Fruit fly (Drosophila melanogaster) whole organism, wandering third instar larva: ENCODE data around the gene mgr.

Experiments
- Abd-B ChIP-seq: fragments of >200 bp; optimal IDR thresholded peaks from 2 replicates; lab custom pipeline; 2017; ENCODE audit warnings: missing biosample characterization, missing genetic modification characterization
- OdsH ChIP-seq: fragments of 200-800 bp; sonication (Bioruptor generic); optimal IDR thresholded peaks from 2 replicates; lab custom pipeline; 2016; ENCODE audit warnings: missing biosample characterization, mild to moderate bottlenecking, missing genetic modification characterization
- br ChIP-seq: fragments of 200-800 bp; sonication (Bioruptor generic); optimal IDR thresholded peaks from 2 replicates; lab custom pipeline; 2016; ENCODE audit warnings: missing biosample characterization, missing genetic modification characterization
- fru ChIP-seq: fragments of 200-800 bp; sonication (Bioruptor generic); optimal IDR thresholded peaks from 3 replicates; lab custom pipeline; 2016; ENCODE audit warnings: missing biosample characterization, mild to moderate bottlenecking, missing genetic modification characterization
- rgr ChIP-seq: fragments of 200-800 bp; sonication (Bioruptor generic); optimal IDR thresholded peaks from 3 replicates; lab custom pipeline; 2016; ENCODE audit warnings: missing biosample characterization, mild to moderate bottlenecking, missing genetic modification characterization
- sv ChIP-seq: fragments of 200-800 bp; sonication (Bioruptor generic); optimal IDR thresholded peaks from 3 replicates; lab custom pipeline; 2016; ENCODE audit warnings: missing biosample characterization, missing genetic modification characterization

dm6 chr3R:11458022-11458850 is 48.6 kb upstream of the mgr start:
- TF ChIP-seq sv = no peak
- TF ChIP-seq rgr (GFP tag; lab: Kevin White, UChicago) = peak; percentile 33
- no peak for TF ChIP-seq Abd-B (GFP tag; lab: Kevin White, UChicago)
- peak; percentile 61 for TF ChIP-seq fru
- peak; percentile 8 for TF ChIP-seq OdsH (GFP tag; lab: Kevin White, UChicago)
- TF ChIP-seq br (GFP tag; lab: Kevin White, UChicago) = no peak
